Worm (Caenorhabditis elegans) whole organism, midembryonic: ENCODE measurements around the gene eps-8.

Experiments used
- T22C8.4 ChIP-seq: fragments of 200-800 bp; sonication (Bioruptor generic); IDR thresholded peaks from 2 replicates; pipeline ENCODE4 v1.3.6; 2022; ENCODE audit warnings: missing genetic modification characterization, missing compliant biosample characterization
- tab-1 ChIP-seq: fragments of 200-800 bp; sonication (Bioruptor generic); IDR thresholded peaks from 2 replicates; pipeline ENCODE4 v1.3.6; 2022; ENCODE audit warnings: missing genetic modification characterization, missing compliant biosample characterization
- ztf-29 ChIP-seq: fragments of 200-800 bp; sonication (Bioruptor generic); IDR thresholded peaks from 2 replicates; pipeline ENCODE4 v1.3.6; 2022; ENCODE audit warnings: missing genetic modification reagents, missing genetic modification characterization, missing compliant biosample characterization

DNA sequence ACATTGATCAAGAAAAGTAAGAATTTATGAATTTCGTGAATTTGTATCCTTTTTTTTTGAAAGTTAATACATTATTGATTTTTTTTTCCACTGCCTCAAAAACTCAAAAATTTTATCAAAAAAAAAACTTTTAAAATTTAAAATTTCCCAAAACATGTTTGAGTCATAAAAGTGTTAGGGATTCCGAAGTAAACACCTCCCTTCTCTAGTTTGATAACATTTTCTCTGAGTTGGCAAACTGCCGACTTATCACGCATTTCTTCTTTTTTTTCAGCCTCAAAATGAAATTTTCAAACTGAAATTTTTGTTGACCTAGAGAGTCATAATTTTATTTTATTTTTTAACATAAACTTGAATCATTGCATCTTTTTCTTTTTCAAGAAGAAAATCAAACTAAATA lies 11.6 kb downstream of the eps-8 start:
- TF ChIP-seq ztf-29 (GFP tag; lab: Robert Waterston, UW), result no peak
- TF ChIP-seq tab-1 (GFP tag; lab: Robert Waterston, UW), result no peak
- no peak for TF ChIP-seq T22C8.4 (GFP tag; lab: Robert Waterston, UW)
